Worm (Caenorhabditis elegans): ENCODE measurements around the gene Y54E2A.8.
A peak's percentile ranks its signal among the peaks of the same experiment; 100 is the strongest.

The Y54E2A.8 gene

ce11 chrII:14825413-14825812 is 47.3 kb downstream of the Y54E2A.8 start:
- TF ChIP-seq dpl-1 (GFP tag; optimal IDR thresholded peaks at IDR 0.05) = peak in 1 of 3 experiments; percentile 6
- peak; percentile 4 for TF ChIP-seq unc-130 (tag; optimal IDR thresholded peaks at IDR 0.05)
- TF ChIP-seq rnt-1 (tag; optimal IDR thresholded peaks at IDR 0.05) = peak; percentile 57
- peak; percentile 6 for TF ChIP-seq lin-14 (GFP tag; optimal IDR thresholded peaks at IDR 0.05)
- TF ChIP-seq blmp-1 (tag; optimal IDR thresholded peaks at IDR 0.05) = peak; percentile 64
- TF ChIP-seq nhr-71 (tag; optimal IDR thresholded peaks at IDR 0.05) = peak; percentile 38
- peak; percentile 30; the same call in 1 of the 2 replicates for TF ChIP-seq nhr-19 (GFP tag; conservative IDR thresholded peaks at IDR 0.05)
- no peak for TF ChIP-seq xbp-1 (tag; optimal IDR thresholded peaks at IDR 0.05)
- TF ChIP-seq snu-23 (GFP tag; optimal IDR thresholded peaks at IDR 0.05) = peak; percentile 20
- no peak for TF ChIP-seq ceh-90 (tag; optimal IDR thresholded peaks at IDR 0.05)
- TF ChIP-seq ceh-82 (tag; optimal IDR thresholded peaks at IDR 0.05) = no peak
- TF ChIP-seq zip-4 (GFP tag; optimal IDR thresholded peaks at IDR 0.05) = no peak
- peak; percentile 15 for TF ChIP-seq mep-1 (tag; optimal IDR thresholded peaks at IDR 0.05)
- no peak for TF ChIP-seq lin-35 (GFP tag; optimal IDR thresholded peaks at IDR 0.05)
- peak; percentile 2 for TF ChIP-seq nhr-20 (tag; optimal IDR thresholded peaks at IDR 0.05)
- TF ChIP-seq elt-3 (tag; optimal IDR thresholded peaks at IDR 0.05) = peak in 1 of 6 experiments; percentile 11
- TF ChIP-seq skn-1 (tag; optimal IDR thresholded peaks at IDR 0.05) = peak; percentile 15
- no peak for TF ChIP-seq efl-1 (optimal IDR thresholded peaks at IDR 0.05)
- TF ChIP-seq efl-1 (GFP tag; optimal IDR thresholded peaks at IDR 0.05 in 1 of 2) = peak in 1 of 2 experiments; percentile 19

- TF ChIP-seq tlp-1 (tag; optimal IDR thresholded peaks at IDR 0.05) = no peak
- no peak for TF ChIP-seq blmp-1 (tag; optimal IDR thresholded peaks at IDR 0.05)
- no peak for TF ChIP-seq pqm-1 (tag; optimal IDR thresholded peaks at IDR 0.05)
- TF ChIP-seq nhr-76 (tag; optimal IDR thresholded peaks at IDR 0.05) = no peak
- TF ChIP-seq zag-1 (tag; optimal IDR thresholded peaks at IDR 0.05) = no peak
- no peak for TF ChIP-seq swsn-7 (tag; optimal IDR thresholded peaks at IDR 0.05)
- no peak for TF ChIP-seq ama-1 (optimal IDR thresholded peaks at IDR 0.05)
- no peak for TF ChIP-seq nhr-77 (tag; optimal IDR thresholded peaks at IDR 0.05)
- no peak for TF ChIP-seq ceh-90 (tag; optimal IDR thresholded peaks at IDR 0.05)
- TF ChIP-seq pax-3 (tag; optimal IDR thresholded peaks at IDR 0.05) = peak; percentile 6
- TF ChIP-seq fkh-4 (tag; optimal IDR thresholded peaks at IDR 0.05; ENCODE audit: borderline replicate concordance) = peak; percentile 29
- TF ChIP-seq fkh-10 (GFP tag; optimal IDR thresholded peaks at IDR 0.05) = no peak
- no peak for TF ChIP-seq rnt-1 (tag; optimal IDR thresholded peaks at IDR 0.05)
- no peak for TF ChIP-seq nhr-237 (tag; optimal IDR thresholded peaks at IDR 0.05)
- TF ChIP-seq vab-15 (tag; optimal IDR thresholded peaks at IDR 0.05) = no peak
- peak; percentile 42 for TF ChIP-seq egl-13 (tag; optimal IDR thresholded peaks at IDR 0.05)
- no peak for TF ChIP-seq nhr-84 (tag; optimal IDR thresholded peaks at IDR 0.05)
- no peak for TF ChIP-seq nhr-19 (GFP tag; conservative IDR thresholded peaks at IDR 0.05)
- no peak for TF ChIP-seq ces-1 (GFP tag; optimal IDR thresholded peaks at IDR 0.05)
- no peak for TF ChIP-seq snpc-4 (tag; optimal IDR thresholded peaks at IDR 0.05)
- TF ChIP-seq fkh-8 (tag; optimal IDR thresholded peaks at IDR 0.05) = no peak
- TF ChIP-seq mab-9 (GFP tag; IDR thresholded peaks at IDR 0.05) = no peak
- no peak for TF ChIP-seq ceh-88 (GFP tag; IDR thresholded peaks at IDR 0.05)
- no peak for TF ChIP-seq irx-1 (tag; optimal IDR thresholded peaks at IDR 0.05)
- no peak for TF ChIP-seq elt-2 (tag; optimal IDR thresholded peaks at IDR 0.05)
- no peak for TF ChIP-seq C04F5.9 (tag; optimal IDR thresholded peaks at IDR 0.05)
- TF ChIP-seq lin-14 (GFP tag; optimal IDR thresholded peaks at IDR 0.05) = no peak
- no peak for TF ChIP-seq snu-23 (GFP tag; optimal IDR thresholded peaks at IDR 0.05)
- peak; percentile 36 for TF ChIP-seq nhr-47 (tag; optimal IDR thresholded peaks at IDR 0.05)
- peak; percentile 94 for TF ChIP-seq dsc-1 (tag; optimal IDR thresholded peaks at IDR 0.05)
- peak; percentile 28 for TF ChIP-seq sox-4 (tag; optimal IDR thresholded peaks at IDR 0.05)
- TF ChIP-seq nhr-11 (tag; optimal IDR thresholded peaks at IDR 0.05) = no peak
- no peak for TF ChIP-seq nhr-12 (tag; optimal IDR thresholded peaks at IDR 0.05)
- no peak for TF ChIP-seq lin-39 (tag; optimal IDR thresholded peaks at IDR 0.05)
- TF ChIP-seq nhr-90 (tag; optimal IDR thresholded peaks at IDR 0.05; ENCODE audit: poor library complexity) = no peak
- no peak for TF ChIP-seq lin-15B (tag; optimal IDR thresholded peaks at IDR 0.05)
- TF ChIP-seq nhr-71 (tag; optimal IDR thresholded peaks at IDR 0.05) = peak; percentile 12
- no peak for TF ChIP-seq efl-1 (optimal IDR thresholded peaks at IDR 0.05)
- no peak for TF ChIP-seq efl-1 (GFP tag; optimal IDR thresholded peaks at IDR 0.05 in 1 of 2)
- no peak for TF ChIP-seq aly-2 (tag; optimal IDR thresholded peaks at IDR 0.05)
- TF ChIP-seq egl-27 (tag; optimal IDR thresholded peaks at IDR 0.05) = no peak
- no peak for TF ChIP-seq efl-3 (GFP tag; optimal IDR thresholded peaks at IDR 0.05)
Measured at ce11 chrII:14832055-14832454, 53.9 kb downstream of the Y54E2A.8 start.

Measured in whole organism, L1 larva.